Fruit fly (Drosophila melanogaster) whole organism, prepupa: ENCODE measurements around the gene Rcd2.

Experiments
- CG10669 ChIP-seq: fragments of 200-800 bp; sonication (Bioruptor generic); optimal IDR thresholded peaks from 3 replicates; lab custom pipeline; 2018; ENCODE audit warnings: missing biosample characterization, mild to moderate bottlenecking, missing genetic modification characterization, moderate library complexity
- CG11762 ChIP-seq: fragments of 200-800 bp; sonication (Bioruptor generic); optimal IDR thresholded peaks from 3 replicates; lab custom pipeline; 2016; ENCODE audit warnings: missing biosample characterization, missing genetic modification characterization; ENCODE audit not compliant: insufficient read depth
- CG15336 ChIP-seq: fragments of 200-800 bp; sonication (Bioruptor generic); IDR thresholded peaks from 2 replicates; pipeline ENCODE4 v1.3.6; 2022; ENCODE audit warnings: missing biosample characterization, missing genetic modification characterization
- CG1621 ChIP-seq: fragments of 200-800 bp; sonication (Bioruptor generic); optimal IDR thresholded peaks from 3 replicates; lab custom pipeline; 2018; ENCODE audit warnings: missing biosample characterization, mild to moderate bottlenecking, missing genetic modification characterization
- CG32006 ChIP-seq: fragments of 200-800 bp; sonication (Bioruptor generic); optimal IDR thresholded peaks from 3 replicates; lab custom pipeline; 2017; ENCODE audit warnings: missing biosample characterization, mild to moderate bottlenecking, missing genetic modification characterization
- CG6163 ChIP-seq: fragments of 200-800 bp; sonication (Bioruptor generic); IDR thresholded peaks from 3 replicates; pipeline ENCODE4 v1.3.6; 2022; ENCODE audit warnings: missing biosample characterization, missing genetic modification characterization
- CG6808 ChIP-seq: fragments of 200-800 bp; sonication (Bioruptor generic); optimal IDR thresholded peaks from 3 replicates; lab custom pipeline; 2017; ENCODE audit warnings: missing biosample characterization, missing genetic modification characterization, mild to moderate bottlenecking, moderate library complexity, missing genetic modification reagents
- CG6854 ChIP-seq: fragments of 200-800 bp; sonication (Bioruptor generic); optimal IDR thresholded peaks from 2 replicates; lab custom pipeline; 2017; ENCODE audit warnings: missing biosample characterization, mild to moderate bottlenecking, missing genetic modification characterization
- CG9139 ChIP-seq: fragments of 200-800 bp; sonication (Bioruptor generic); optimal IDR thresholded peaks from 3 replicates; lab custom pipeline; 2017; ENCODE audit warnings: missing biosample characterization, mild to moderate bottlenecking, missing genetic modification characterization
- Eip75B ChIP-seq: fragments of 200-800 bp; sonication (Bioruptor generic); optimal IDR thresholded peaks from 3 replicates; lab custom pipeline; 2016; ENCODE audit warnings: missing biosample characterization, missing genetic modification characterization
- Eip78C ChIP-seq: fragments of 200-800 bp; sonication (Bioruptor generic); peaks from one replicate; lab custom pipeline; 2016; ENCODE audit warnings: missing biosample characterization, missing genetic modification characterization
- Ets21C ChIP-seq: fragments of 200-800 bp; sonication (Bioruptor generic); optimal IDR thresholded peaks from 3 replicates; lab custom pipeline; 2016; ENCODE audit warnings: missing biosample characterization, missing genetic modification characterization
- Ets96B ChIP-seq: fragments of 200-800 bp; optimal IDR thresholded peaks from 2 replicates; lab custom pipeline; 2019; ENCODE audit warnings: missing biosample characterization, mild to moderate bottlenecking, missing genetic modification characterization, moderate library complexity
- Gug ChIP-seq: fragments of 200-800 bp; sonication (Bioruptor generic); IDR thresholded peaks from 2 replicates; pipeline ENCODE4 v1.3.6; 2022; ENCODE audit warnings: missing biosample characterization, missing genetic modification characterization
- Hr38 ChIP-seq: sonication (Bioruptor generic); optimal IDR thresholded peaks from 2 replicates; lab custom pipeline; 2016; ENCODE audit warnings: missing biosample characterization, missing genetic modification characterization
- Hr39 ChIP-seq: fragments of 200-800 bp; sonication (Bioruptor generic); optimal IDR thresholded peaks from 2 replicates; lab custom pipeline; 2016; ENCODE audit warnings: missing biosample characterization, missing genetic modification characterization
- Hr4 ChIP-seq: fragments of 200-800 bp; sonication (Bioruptor generic); optimal IDR thresholded peaks from 3 replicates; lab custom pipeline; 2016; ENCODE audit warnings: missing biosample characterization, missing genetic modification characterization
- Lpt ChIP-seq: fragments of 200-800 bp; sonication (Bioruptor generic); optimal IDR thresholded peaks from 3 replicates; lab custom pipeline; 2016; ENCODE audit warnings: missing biosample characterization, missing genetic modification characterization
- Met ChIP-seq: fragments of 200-800 bp; sonication (Bioruptor generic); optimal IDR thresholded peaks from 3 replicates; lab custom pipeline; 2016; ENCODE audit warnings: missing biosample characterization, missing genetic modification characterization
- OdsH ChIP-seq: fragments of 200-800 bp; sonication (Bioruptor generic); optimal IDR thresholded peaks from 3 replicates; lab custom pipeline; 2016; ENCODE audit warnings: missing biosample characterization, missing genetic modification characterization
- Sox14 ChIP-seq: fragments of 200-800 bp; sonication (Bioruptor generic); optimal IDR thresholded peaks from 3 replicates; lab custom pipeline; 2016; ENCODE audit warnings: missing biosample characterization, missing genetic modification characterization
- achi ChIP-seq: fragments of 200-800 bp; sonication (Bioruptor generic); optimal IDR thresholded peaks from 3 replicates; lab custom pipeline; 2016; ENCODE audit warnings: missing biosample characterization, missing genetic modification characterization
- dac ChIP-seq: fragments of 200-800 bp; sonication (Bioruptor generic); optimal IDR thresholded peaks from 2 replicates; lab custom pipeline; 2017; ENCODE audit warnings: missing biosample characterization, mild to moderate bottlenecking, missing genetic modification characterization
- fd85E ChIP-seq: fragments of 200-800 bp; sonication (Bioruptor generic); optimal IDR thresholded peaks from 3 replicates; lab custom pipeline; 2016; ENCODE audit warnings: missing biosample characterization, missing genetic modification characterization
- fkh ChIP-seq: fragments of 200-800 bp; sonication (Bioruptor generic); optimal IDR thresholded peaks from 3 replicates; lab custom pipeline; 2017; ENCODE audit warnings: missing biosample characterization, mild to moderate bottlenecking, missing genetic modification characterization, moderate library complexity
- lz ChIP-seq: fragments of 200-800 bp; sonication (Bioruptor generic); optimal IDR thresholded peaks from 3 replicates; lab custom pipeline; 2016; ENCODE audit warnings: missing biosample characterization, missing genetic modification characterization
- net ChIP-seq: fragments of 200-800 bp; sonication (Bioruptor generic); optimal IDR thresholded peaks from 3 replicates; lab custom pipeline; 2016; ENCODE audit warnings: missing biosample characterization, missing genetic modification characterization
- ss ChIP-seq, 2 experiments: fragments of 200-800 bp; sonication (Bioruptor generic); optimal IDR thresholded peaks; 2 replicates in 1 of 2; 3 replicates in 1 of 2; lab custom pipeline; 2017 to 2018; ENCODE audit warnings: mild to moderate bottlenecking in 2 of 2, missing biosample characterization in 2 of 2, missing genetic modification characterization in 2 of 2, moderate library complexity in 1 of 2
- svp ChIP-seq: fragments of 200-800 bp; sonication (Bioruptor generic); peaks from one replicate; lab custom pipeline; 2016; ENCODE audit warnings: missing biosample characterization, missing genetic modification characterization
- vri ChIP-seq: fragments of 200-800 bp; sonication (Bioruptor generic); optimal IDR thresholded peaks from 3 replicates; lab custom pipeline; 2016; ENCODE audit warnings: missing biosample characterization, mild to moderate bottlenecking, missing genetic modification characterization

The Rcd2 gene

DNA sequence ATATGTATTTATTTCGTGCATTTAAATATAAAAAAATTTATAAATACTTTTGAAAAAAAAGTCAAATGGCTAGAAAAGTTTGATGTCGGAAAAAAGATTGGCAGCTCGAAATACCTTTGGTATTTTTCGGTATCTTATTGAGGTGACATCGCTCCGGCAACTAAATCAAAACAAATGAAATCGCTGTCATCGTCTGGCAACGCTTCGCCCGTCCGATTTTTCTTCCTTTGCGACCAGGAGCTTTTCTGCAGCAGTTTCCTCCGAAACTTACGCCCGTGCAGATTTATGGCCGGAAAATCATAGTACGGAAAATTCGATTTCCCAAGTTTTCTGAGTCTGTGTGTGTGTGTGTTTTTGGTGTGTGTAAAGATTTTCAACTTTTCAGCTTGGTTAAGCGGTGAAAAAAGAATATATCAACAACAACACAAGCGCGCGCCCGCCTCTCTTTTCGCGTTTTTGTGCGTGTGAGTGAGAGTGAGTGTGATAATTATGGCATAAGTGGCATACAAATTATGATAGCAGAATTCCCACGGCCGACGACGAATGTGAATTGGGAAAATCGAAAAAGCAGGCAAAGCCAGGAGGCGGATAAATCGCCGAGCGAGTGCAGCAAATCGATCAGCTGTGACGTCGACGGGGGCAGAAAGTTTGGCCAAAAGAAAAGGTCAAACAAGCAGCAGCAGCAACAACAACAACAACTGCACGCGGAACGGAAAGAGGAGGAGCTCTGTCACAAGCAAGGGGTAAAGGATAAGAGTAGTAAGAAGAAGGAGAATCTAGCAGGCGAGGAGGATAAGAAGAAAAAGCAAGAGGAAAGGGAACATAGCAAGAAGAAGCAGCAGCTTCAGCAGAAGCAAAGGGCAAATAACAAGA lies 42.9 kb downstream of the Rcd2 start, which contains the start of gene CG32425:
Gene CG32425, plus strand, starts transcription at position 200 of the 873 bp plus-strand sequence.
- TF ChIP-seq Eip75B (peak; percentile 33), CG1621 (peak; percentile 94), Hr4 (GFP tag; lab: Kevin White, UChicago) (peak; percentile 12), CG6854 (GFP tag; lab: Kevin White, UChicago) (peak; percentile 54), CG10669 (GFP tag; lab: Kevin White, UChicago) (no peak), Hr39 (GFP tag; lab: Kevin White, UChicago) (no peak), Sox14 (GFP tag; lab: Kevin White, UChicago) (peak; percentile 8), fkh (GFP tag; lab: Kevin White, UChicago) (peak; percentile 47), vri (peak; percentile 88), CG6808 (GFP tag; lab: Kevin White, UChicago) (peak; percentile 30), Eip78C (GFP tag; lab: Kevin White, UChicago) (peak; percentile 37)
- TF ChIP-seq, all 60 proteins: peak for 9

DNA sequence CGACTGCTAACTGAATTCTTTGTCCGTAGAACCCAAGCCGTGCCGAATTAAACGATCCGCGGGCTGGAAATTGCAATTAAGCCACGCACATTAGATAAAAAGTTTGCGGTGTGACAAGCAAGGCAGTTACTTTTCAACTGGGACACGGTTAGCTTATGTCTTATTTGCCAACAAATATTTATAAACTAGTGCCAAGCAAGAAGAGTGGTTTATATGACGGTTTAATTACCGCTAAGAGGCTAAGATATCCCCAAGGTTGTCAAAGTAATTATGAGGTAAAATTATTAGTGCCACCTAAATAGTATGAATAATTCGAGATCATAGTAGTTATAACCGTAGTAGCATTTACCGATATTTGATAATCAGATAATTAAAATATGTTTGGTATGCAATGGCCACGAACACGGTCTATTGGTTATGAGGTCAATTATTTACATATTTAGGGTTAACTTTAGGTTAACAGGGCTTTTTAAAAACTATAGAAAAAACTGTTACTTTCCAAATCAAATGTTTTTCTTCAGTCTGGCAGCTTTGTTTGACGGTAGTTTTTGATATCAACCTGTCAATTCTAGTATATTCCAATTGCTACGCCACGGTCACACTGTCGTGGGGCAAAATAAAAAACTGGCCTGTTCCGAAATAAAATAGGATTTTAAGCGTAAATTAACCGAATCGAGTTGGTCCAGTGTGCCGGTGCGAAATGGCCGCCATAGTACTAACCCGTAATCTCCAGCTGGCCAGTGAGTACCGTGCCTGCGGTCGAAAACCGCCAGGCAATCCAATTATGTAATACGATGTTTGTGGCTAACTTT lies 45.2 kb downstream of the Rcd2 start, which contains the start of gene ZnT77C:
Gene ZnT77C, minus strand, starts transcription at position 142 of the 812 bp plus-strand sequence.
- no peak for TF ChIP-seq fd85E
- TF ChIP-seq CG11762 (GFP tag; lab: Kevin White, UChicago): no peak
- TF ChIP-seq dac (GFP tag; lab: Kevin White, UChicago): no peak
- TF ChIP-seq Gug (GFP tag; lab: Robert Waterston, UW): no peak
- TF ChIP-seq CG6163 (GFP tag; lab: Robert Waterston, UW): no peak
- TF ChIP-seq vri: peak; percentile 83
- no peak for TF ChIP-seq Hr38 (GFP tag; lab: Kevin White, UChicago)
- no peak for TF ChIP-seq ss (GFP tag; optimal IDR thresholded peaks at IDR 0.05; lab: Kevin White, UChicago)
- TF ChIP-seq Eip78C (GFP tag; lab: Kevin White, UChicago): peak; percentile 37
- no peak for TF ChIP-seq CG9139 (GFP tag; lab: Kevin White, UChicago)
- TF ChIP-seq Ets21C (GFP tag; lab: Kevin White, UChicago): no peak
- TF ChIP-seq Sox14 (GFP tag; lab: Kevin White, UChicago): peak; percentile 5
- TF ChIP-seq, all 60 proteins: peak for 3

DNA sequence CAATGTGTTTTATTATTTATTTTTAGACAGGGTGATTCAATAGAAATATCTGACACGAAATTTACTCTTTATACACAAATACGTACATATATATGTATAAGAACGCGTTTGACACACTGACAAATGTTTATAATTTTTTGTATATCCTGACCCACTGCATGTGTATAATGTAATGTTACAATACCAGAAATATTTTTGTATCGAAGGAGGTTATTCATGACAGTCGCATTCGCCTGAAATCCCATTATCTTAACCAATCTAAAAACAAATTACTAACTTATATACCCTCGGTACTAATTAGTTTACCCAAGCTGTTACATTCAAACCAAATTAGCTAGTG lies 46.0 kb downstream of the Rcd2 start:
- peak; percentile 25; the same call in 1 of the 2 replicates for TF ChIP-seq CG15336
- TF ChIP-seq Hr4 (GFP tag; lab: Kevin White, UChicago): peak; percentile 55
- no peak for TF ChIP-seq vri
- peak; percentile 50 for TF ChIP-seq CG32006 (GFP tag; lab: Kevin White, UChicago)
- peak; percentile 28 for TF ChIP-seq OdsH
- no peak for TF ChIP-seq net (GFP tag; lab: Kevin White, UChicago)
- TF ChIP-seq svp (GFP tag; lab: Kevin White, UChicago): peak; percentile 46
- TF ChIP-seq Lpt (GFP tag; lab: Kevin White, UChicago): no peak
- TF ChIP-seq Hr39 (GFP tag; lab: Kevin White, UChicago): no peak
- peak; percentile 9 for TF ChIP-seq Ets96B
- TF ChIP-seq lz (GFP tag; lab: Kevin White, UChicago): peak; percentile 13
- peak; percentile 8 for TF ChIP-seq Met (GFP tag; lab: Kevin White, UChicago)
- TF ChIP-seq Eip78C (GFP tag; lab: Kevin White, UChicago): peak; percentile 52
- peak; percentile 1 for TF ChIP-seq achi (GFP tag; lab: Kevin White, UChicago)
